Worm (Caenorhabditis elegans) whole organism, mixed stage, embryonic: ENCODE results near the gene W02F12.2.

Experiments used
- blmp-1 ChIP-seq: fragments of 150-350 bp; optimal IDR thresholded peaks from 2 replicates; lab custom pipeline; 2014; ENCODE audit warnings: missing biosample characterization, missing genetic modification characterization
- ces-1 ChIP-seq: fragments of 150-350 bp; optimal IDR thresholded peaks from 2 replicates; lab custom pipeline; 2014; ENCODE audit warnings: missing biosample characterization, missing genetic modification reagents, missing genetic modification characterization
- elt-3 ChIP-seq: fragments of 150-350 bp; optimal IDR thresholded peaks from 2 replicates; lab custom pipeline; 2014; ENCODE audit warnings: missing biosample characterization, missing genetic modification characterization
- lin-13 ChIP-seq: fragments of 150-350 bp; optimal IDR thresholded peaks from 2 replicates; lab custom pipeline; 2014; ENCODE audit warnings: missing biosample characterization, missing genetic modification characterization
- mab-5 ChIP-seq: fragments of 150-350 bp; optimal IDR thresholded peaks from 2 replicates; lab custom pipeline; 2014; ENCODE audit warnings: missing biosample characterization, missing genetic modification characterization
- mep-1 ChIP-seq: fragments of 150-350 bp; optimal IDR thresholded peaks from 2 replicates; lab custom pipeline; 2017; ENCODE audit warnings: missing biosample characterization, missing genetic modification reagents, missing genetic modification characterization, inconsistent platforms
- nhr-28 ChIP-seq: fragments of 150-350 bp; optimal IDR thresholded peaks from 2 replicates; lab custom pipeline; 2014; ENCODE audit warnings: missing biosample characterization, missing genetic modification characterization
- nhr-76 ChIP-seq: sonication (generic microtip); optimal IDR thresholded peaks from 2 replicates; lab custom pipeline; 2017; ENCODE audit warnings: missing biosample characterization, missing genetic modification characterization
- pha-4 ChIP-seq: fragments of 150-350 bp; optimal IDR thresholded peaks from 2 replicates; lab custom pipeline; 2018; ENCODE audit warnings: missing biosample characterization, missing genetic modification reagents, missing genetic modification characterization
- unc-39 ChIP-seq: fragments of 150-350 bp; optimal IDR thresholded peaks from 2 replicates; lab custom pipeline; 2014; ENCODE audit warnings: missing biosample characterization, missing genetic modification characterization

DNA sequence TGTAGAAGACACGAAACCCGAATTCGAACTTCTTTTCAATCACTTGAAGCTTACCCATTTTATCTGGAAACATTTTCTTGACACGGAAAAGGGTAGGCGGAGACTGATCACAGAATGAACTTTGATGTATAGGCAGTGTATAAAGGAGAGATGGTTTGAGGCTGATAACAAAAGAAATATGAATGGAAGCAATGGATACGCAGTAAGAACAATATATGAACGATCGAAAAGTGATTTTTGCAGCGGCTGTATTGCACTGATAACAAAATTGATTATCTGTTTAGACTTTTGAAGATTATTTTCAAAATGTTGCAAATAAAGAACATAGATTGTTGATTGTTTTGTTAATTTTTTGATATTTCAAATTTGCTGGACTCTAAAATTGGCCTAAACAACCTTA lies 31.7 kb downstream of the W02F12.2 start, which contains the start of gene pmp-5:
- TF ChIP-seq elt-3: no peak
- TF ChIP-seq lin-13 (tag; lab: Kevin White, UChicago): no peak
- no peak for TF ChIP-seq pha-4
- no peak for TF ChIP-seq ces-1 (GFP tag; lab: Kevin White, UChicago)
- no peak for TF ChIP-seq mab-5
- TF ChIP-seq mep-1 (tag; lab: Kevin White, UChicago): no peak
- TF ChIP-seq nhr-28 (tag; lab: Kevin White, UChicago): no peak
- no peak for TF ChIP-seq nhr-76 (tag; lab: Kevin White, UChicago)
- no peak for TF ChIP-seq blmp-1
- no peak for TF ChIP-seq unc-39 (tag; lab: Kevin White, UChicago)
